Worm (Caenorhabditis elegans): Measurements from ENCODE around the gene R12B2.7.

R12B2.7 gene

DNA sequence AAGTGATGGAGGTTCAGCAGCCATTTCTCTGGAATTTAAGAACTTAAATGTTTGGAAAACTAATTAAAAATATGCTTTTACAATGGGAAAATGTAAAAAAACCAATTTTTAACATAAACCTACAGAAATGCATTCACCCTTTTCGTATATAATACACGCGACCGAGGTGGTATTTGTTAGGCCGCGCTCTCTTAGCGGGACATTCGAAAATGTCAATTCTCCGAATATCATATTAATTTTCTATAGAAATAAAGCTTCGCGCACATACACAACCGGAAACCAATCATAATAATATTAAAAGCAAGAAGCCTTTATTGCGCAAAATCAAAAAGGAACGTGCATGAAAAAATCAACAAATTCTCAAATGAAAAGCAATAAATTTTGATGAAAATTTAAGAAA lies 38.4 kb downstream of the R12B2.7 start, which contains the start of gene ddx-23:
ddx-23 (minus strand) TSS at position 30 of the 400 bp plus-strand sequence.
- TF ChIP-seq nhr-77 (tag; optimal IDR thresholded peaks at IDR 0.05) (no peak), ceh-82 (tag; optimal IDR thresholded peaks at IDR 0.05) (no peak), lir-3 (tag; optimal IDR thresholded peaks at IDR 0.05; ENCODE audit: poor library complexity) (peak; percentile 1), C34B4.2 (tag; optimal IDR thresholded peaks at IDR 0.05) (no peak), nhr-19 (GFP tag; conservative IDR thresholded peaks at IDR 0.05) (0 out of 2 replicates have a peak, but pooled peaks have one; percentile 2), efl-1 (optimal IDR thresholded peaks at IDR 0.05) (peak; percentile 24 to 71), efl-1 (GFP tag; optimal IDR thresholded peaks at IDR 0.05 in 1 of 2) (peak; percentile 80 to 97), mep-1 (tag; optimal IDR thresholded peaks at IDR 0.05) (peak; percentile 29), nhr-85 (tag) (no peak), lin-35 (GFP tag; optimal IDR thresholded peaks at IDR 0.05) (peak; percentile 61 to 84), ztf-11 (tag; optimal IDR thresholded peaks at IDR 0.05) (peak in 1 of 2 experiments; percentile 46), pqm-1 (tag; optimal IDR thresholded peaks at IDR 0.05) (no peak), jun-1 (tag; optimal IDR thresholded peaks at IDR 0.05) (no peak), irx-1 (tag; optimal IDR thresholded peaks at IDR 0.05) (no peak), lsy-2 (tag; optimal IDR thresholded peaks at IDR 0.05) (peak in 1 of 2 experiments; percentile 17), egl-27 (tag; optimal IDR thresholded peaks at IDR 0.05) (no peak), nhr-11 (tag; optimal IDR thresholded peaks at IDR 0.05) (no peak), elt-3 (tag; optimal IDR thresholded peaks at IDR 0.05) (no peak), fkh-4 (tag; optimal IDR thresholded peaks at IDR 0.05; ENCODE audit: borderline replicate concordance) (no peak), swsn-7 (tag; optimal IDR thresholded peaks at IDR 0.05) (peak; percentile 12), mef-2 (tag; optimal IDR thresholded peaks at IDR 0.05) (no peak), unc-98 (GFP tag; IDR thresholded peaks at IDR 0.05) (no peak), Y116A8C.19 (tag; optimal IDR thresholded peaks at IDR 0.05; ENCODE audit: borderline replicate concordance) (no peak), alr-1 (tag; optimal IDR thresholded peaks at IDR 0.05; ENCODE audit: borderline replicate concordance) (no peak), dsc-1 (tag; optimal IDR thresholded peaks at IDR 0.05) (peak; percentile 11), egl-13 (tag; optimal IDR thresholded peaks at IDR 0.05) (no peak), unc-130 (tag; optimal IDR thresholded peaks at IDR 0.05) (no peak), snu-23 (GFP tag; optimal IDR thresholded peaks at IDR 0.05) (peak; percentile 38), hlh-4 (tag; optimal IDR thresholded peaks at IDR 0.05) (no peak), C04F5.9 (tag; optimal IDR thresholded peaks at IDR 0.05) (no peak), rnt-1 (tag; optimal IDR thresholded peaks at IDR 0.05) (peak; percentile 9), lin-15B (tag; optimal IDR thresholded peaks at IDR 0.05) (no peak), fkh-10 (GFP tag; optimal IDR thresholded peaks at IDR 0.05) (no peak), ceh-8 (GFP tag; optimal IDR thresholded peaks at IDR 0.05) (no peak), sox-4 (tag; optimal IDR thresholded peaks at IDR 0.05) (no peak), ama-1 (optimal IDR thresholded peaks at IDR 0.05) (peak; percentile 75), nhr-47 (tag; optimal IDR thresholded peaks at IDR 0.05) (peak; percentile 55), nhr-90 (tag; optimal IDR thresholded peaks at IDR 0.05; ENCODE audit: poor library complexity) (no peak), skn-1 (tag; optimal IDR thresholded peaks at IDR 0.05) (no peak), isw-1 (GFP tag; IDR thresholded peaks at IDR 0.05) (no peak), nhr-28 (tag; optimal IDR thresholded peaks at IDR 0.05) (no peak), ceh-63 (GFP tag; optimal IDR thresholded peaks at IDR 0.05) (no peak), fkh-8 (tag; optimal IDR thresholded peaks at IDR 0.05) (no peak), snpc-4 (tag; optimal IDR thresholded peaks at IDR 0.05) (no peak), blmp-1 (tag; optimal IDR thresholded peaks at IDR 0.05) (no peak), lin-14 (GFP tag; optimal IDR thresholded peaks at IDR 0.05) (no peak), sptf-1 (tag; optimal IDR thresholded peaks at IDR 0.05) (no peak), tbx-2 (tag; optimal IDR thresholded peaks at IDR 0.05) (no peak), F16B12.6 (tag; optimal IDR thresholded peaks at IDR 0.05) (no peak), zip-4 (GFP tag; optimal IDR thresholded peaks at IDR 0.05) (no peak), nhr-12 (tag; optimal IDR thresholded peaks at IDR 0.05) (no peak), ceh-90 (tag; optimal IDR thresholded peaks at IDR 0.05) (no peak), efl-3 (GFP tag; optimal IDR thresholded peaks at IDR 0.05) (no peak), ztf-4 (tag; optimal IDR thresholded peaks at IDR 0.05) (peak; percentile 45)

All from whole organism, L1 larva.